Fruit fly (Drosophila melanogaster) whole organism, wandering third instar larva: ENCODE measurements around the gene Sgs3.

ENCODE experiments used
- Abd-B ChIP-seq: fragments of >200 bp; optimal IDR thresholded peaks from 2 replicates; lab custom pipeline; 2017; ENCODE audit warnings: missing biosample characterization, missing genetic modification characterization
- CG32264 ChIP-seq: fragments of 200-800 bp; sonication (Bioruptor generic); optimal IDR thresholded peaks from 2 replicates; lab custom pipeline; 2016; ENCODE audit warnings: missing biosample characterization, missing genetic modification characterization
- CrebA ChIP-seq: fragments of 200-800 bp; sonication (Bioruptor generic); optimal IDR thresholded peaks from 2 replicates; lab custom pipeline; 2016; ENCODE audit warnings: missing biosample characterization, mild to moderate bottlenecking, missing genetic modification characterization, borderline replicate concordance
- Dfd ChIP-seq: fragments of >200 bp; optimal IDR thresholded peaks from 2 replicates; lab custom pipeline; 2017; ENCODE audit warnings: missing biosample characterization, missing genetic modification characterization
- Dif ChIP-seq: fragments of 200-275, 200-300 bp; sonication (Bioruptor generic); optimal IDR thresholded peaks from 2 replicates; lab custom pipeline; 2018; ENCODE audit warnings: missing biosample characterization, missing genetic modification characterization; ENCODE audit not compliant: partially characterized antibody
- GATAd ChIP-seq: sonication (Bioruptor generic); optimal IDR thresholded peaks from 2 replicates; lab custom pipeline; 2016; ENCODE audit warnings: missing biosample characterization, missing genetic modification characterization
- HLH106 ChIP-seq: fragments of 200-800 bp; optimal IDR thresholded peaks from 3 replicates; lab custom pipeline; 2019; ENCODE audit warnings: missing biosample characterization, mild to moderate bottlenecking, missing genetic modification characterization, moderate library complexity
- Hnf4 ChIP-seq: fragments of 200-800 bp; sonication (Bioruptor generic); optimal IDR thresholded peaks from 2 replicates; lab custom pipeline; 2016; ENCODE audit warnings: missing biosample characterization, mild to moderate bottlenecking, missing genetic modification characterization
- Hr78 ChIP-seq: fragments of >200 bp; optimal IDR thresholded peaks from 2 replicates; lab custom pipeline; 2017; ENCODE audit warnings: missing biosample characterization, missing genetic modification characterization
- Hr83 ChIP-seq: fragments of 200-300 bp; sonication (Bioruptor generic); optimal IDR thresholded peaks from 2 replicates; lab custom pipeline; 2016; ENCODE audit warnings: missing biosample characterization, mild to moderate bottlenecking, missing genetic modification characterization, moderate library complexity; ENCODE audit not compliant: poor library complexity, severe bottlenecking
- Jra ChIP-seq: sonication (Bioruptor generic); optimal IDR thresholded peaks from 2 replicates; lab custom pipeline; 2016; ENCODE audit warnings: missing biosample characterization, missing genetic modification characterization
- Mio ChIP-seq: sonication (Bioruptor generic); optimal IDR thresholded peaks from 2 replicates; lab custom pipeline; 2016; ENCODE audit warnings: missing biosample characterization, missing genetic modification characterization
- Myc ChIP-seq: fragments of >200 bp; optimal IDR thresholded peaks from 2 replicates; lab custom pipeline; 2017
- N ChIP-seq: fragments of >200 bp; optimal IDR thresholded peaks from 2 replicates; lab custom pipeline; 2018; ENCODE audit warnings: missing biosample characterization, missing external identifiers, missing genetic modification characterization
- OdsH ChIP-seq: fragments of 200-800 bp; sonication (Bioruptor generic); optimal IDR thresholded peaks from 2 replicates; lab custom pipeline; 2016; ENCODE audit warnings: missing biosample characterization, mild to moderate bottlenecking, missing genetic modification characterization
- Rel ChIP-seq, 2 experiments: fragments of 200-800 bp; sonication (Bioruptor generic) in 1 of 2; optimal IDR thresholded peaks; 2 replicates in 1 of 2; 3 replicates in 1 of 2; lab custom pipeline; 2016 to 2019; ENCODE audit warnings: mild to moderate bottlenecking in 2 of 2, missing biosample characterization in 2 of 2, missing genetic modification characterization in 2 of 2, moderate library complexity in 1 of 2
- Vsx2 ChIP-seq: fragments of 200-300, 225-300 bp; sonication (Bioruptor generic); optimal IDR thresholded peaks from 2 replicates; lab custom pipeline; 2018; ENCODE audit warnings: missing biosample characterization, missing genetic modification characterization; ENCODE audit not compliant: partially characterized antibody
- br ChIP-seq: fragments of 200-800 bp; sonication (Bioruptor generic); optimal IDR thresholded peaks from 2 replicates; lab custom pipeline; 2016; ENCODE audit warnings: missing biosample characterization, missing genetic modification characterization
- brk ChIP-seq: fragments of 200-800 bp; sonication (Bioruptor generic); optimal IDR thresholded peaks from 2 replicates; lab custom pipeline; 2016; ENCODE audit warnings: missing biosample characterization, mild to moderate bottlenecking, missing genetic modification characterization
- dsf ChIP-seq: sonication (Bioruptor generic); optimal IDR thresholded peaks from 2 replicates; lab custom pipeline; 2016; ENCODE audit warnings: missing biosample characterization, missing genetic modification characterization, borderline replicate concordance
- ey ChIP-seq: fragments of 200-800 bp; sonication (Bioruptor generic); optimal IDR thresholded peaks from 2 replicates; lab custom pipeline; 2016; ENCODE audit warnings: missing biosample characterization, missing genetic modification characterization
- foxo ChIP-seq, 2 experiments: fragments of 200-800 bp; sonication (Bioruptor generic); optimal IDR thresholded peaks; 2 replicates in 1 of 2; 3 replicates in 1 of 2; lab custom pipeline; 2016 to 2017; ENCODE audit warnings: missing biosample characterization in 2 of 2, missing genetic modification characterization in 2 of 2
- fru ChIP-seq: fragments of 200-800 bp; sonication (Bioruptor generic); optimal IDR thresholded peaks from 3 replicates; lab custom pipeline; 2016; ENCODE audit warnings: missing biosample characterization, mild to moderate bottlenecking, missing genetic modification characterization
- h ChIP-seq: fragments of 200-800 bp; sonication (Bioruptor generic); optimal IDR thresholded peaks from 3 replicates; lab custom pipeline; 2016; ENCODE audit warnings: missing biosample characterization, mild to moderate bottlenecking, missing genetic modification characterization
- jim ChIP-seq: fragments of 175-275, 200-325 bp; sonication (Bioruptor generic); optimal IDR thresholded peaks from 2 replicates; lab custom pipeline; 2016; ENCODE audit warnings: missing biosample characterization, mild to moderate bottlenecking, missing genetic modification characterization
- pan ChIP-seq: fragments of >200 bp; optimal IDR thresholded peaks from 2 replicates; lab custom pipeline; 2017
- psq ChIP-seq: fragments of 200-800 bp; sonication (Bioruptor generic); optimal IDR thresholded peaks from 3 replicates; lab custom pipeline; 2017; ENCODE audit warnings: missing biosample characterization, mild to moderate bottlenecking, missing genetic modification characterization, moderate library complexity
- rgr ChIP-seq: fragments of 200-800 bp; sonication (Bioruptor generic); optimal IDR thresholded peaks from 3 replicates; lab custom pipeline; 2016; ENCODE audit warnings: missing biosample characterization, mild to moderate bottlenecking, missing genetic modification characterization
- sage ChIP-seq: fragments of 200-800 bp; sonication (Bioruptor generic); optimal IDR thresholded peaks from 2 replicates; lab custom pipeline; 2016; ENCODE audit warnings: missing biosample characterization, mild to moderate bottlenecking, missing genetic modification characterization
- sv ChIP-seq: fragments of 200-800 bp; sonication (Bioruptor generic); optimal IDR thresholded peaks from 3 replicates; lab custom pipeline; 2016; ENCODE audit warnings: missing biosample characterization, missing genetic modification characterization
- tai ChIP-seq: sonication (Bioruptor generic); optimal IDR thresholded peaks from 2 replicates; lab custom pipeline; 2016; ENCODE audit warnings: missing biosample characterization, missing genetic modification characterization
- usp ChIP-seq: fragments of >200 bp; optimal IDR thresholded peaks from 2 replicates; lab custom pipeline; 2017; ENCODE audit warnings: missing biosample characterization, missing genetic modification characterization
- woc ChIP-seq: sonication (Bioruptor generic); optimal IDR thresholded peaks from 2 replicates; lab custom pipeline; 2016; ENCODE audit warnings: missing biosample characterization, mild to moderate bottlenecking, missing genetic modification characterization

Sgs3 gene

dm6 chr3L:11528397-11528923 lies 16.4 kb downstream of the Sgs3 start:
- TF ChIP-seq Mio (GFP tag; lab: Kevin White, UChicago): no peak
- peak in 1 of 2 experiments; percentile 6 for TF ChIP-seq foxo (GFP tag; optimal IDR thresholded peaks at IDR 0.05; lab: Kevin White, UChicago)
- TF ChIP-seq br (GFP tag; lab: Kevin White, UChicago): peak; percentile 22
- no peak for TF ChIP-seq CrebA (GFP tag; lab: Kevin White, UChicago)
- peak; percentile 54 for TF ChIP-seq h (GFP tag; lab: Kevin White, UChicago)
- TF ChIP-seq ey: no peak
- TF ChIP-seq fru (GFP tag; lab: Kevin White, UChicago): peak; percentile 28
- TF ChIP-seq Hr83 (GFP tag; lab: Kevin White, UChicago): peak; percentile 40
- TF ChIP-seq Abd-B (GFP tag; lab: Kevin White, UChicago): no peak
- no peak for TF ChIP-seq sage (GFP tag; lab: Kevin White, UChicago)
- TF ChIP-seq rgr: peak; percentile 35
- TF ChIP-seq HLH106: no peak
- TF ChIP-seq N (GFP tag; lab: Kevin White, UChicago): no peak
- no peak for TF ChIP-seq Rel (GFP tag; optimal IDR thresholded peaks at IDR 0.05; lab: Kevin White, UChicago)
- TF ChIP-seq Rel (tag; optimal IDR thresholded peaks at IDR 0.05; lab: Kevin White, UChicago): peak; percentile 36
- TF ChIP-seq OdsH (GFP tag; lab: Kevin White, UChicago): peak; percentile 28

dm6 chr3L:11529707-11530106 lies 17.7 kb downstream of the Sgs3 start:
- TF ChIP-seq woc (GFP tag; lab: Kevin White, UChicago) (no peak), Mio (GFP tag; lab: Kevin White, UChicago) (no peak), br (GFP tag; lab: Kevin White, UChicago) (no peak), foxo (GFP tag; optimal IDR thresholded peaks at IDR 0.05; lab: Kevin White, UChicago) (no peak), Rel (GFP tag; optimal IDR thresholded peaks at IDR 0.05; lab: Kevin White, UChicago) (no peak), Rel (tag; optimal IDR thresholded peaks at IDR 0.05; lab: Kevin White, UChicago) (peak; percentile 92), CrebA (GFP tag; lab: Kevin White, UChicago) (no peak), fru (GFP tag; lab: Kevin White, UChicago) (no peak), pan (no peak), Myc (lab: Kevin White, UChicago) (no peak)

dm6 chr3L:11530370-11530769 lies 18.3 kb downstream of the Sgs3 start:
- TF ChIP-seq Rel (GFP tag; optimal IDR thresholded peaks at IDR 0.05; lab: Kevin White, UChicago) (no peak), Rel (tag; optimal IDR thresholded peaks at IDR 0.05; lab: Kevin White, UChicago) (peak; percentile 92), Abd-B (GFP tag; lab: Kevin White, UChicago) (no peak)

- TF ChIP-seq fru (GFP tag; lab: Kevin White, UChicago): peak; percentile 62
- no peak for TF ChIP-seq Rel (GFP tag; optimal IDR thresholded peaks at IDR 0.05; lab: Kevin White, UChicago)
- TF ChIP-seq Rel (tag; optimal IDR thresholded peaks at IDR 0.05; lab: Kevin White, UChicago): peak; percentile 65
- TF ChIP-seq h (GFP tag; lab: Kevin White, UChicago): peak; percentile 18
- no peak for TF ChIP-seq Hnf4 (GFP tag; lab: Kevin White, UChicago)
Observed at dm6 chr3L:11531300-11531699, 19.3 kb downstream of the Sgs3 start.

dm6 chr3L:11531994-11532732 lies 20.1 kb downstream of the Sgs3 start:
- TF ChIP-seq br (GFP tag; lab: Kevin White, UChicago): no peak
- no peak for TF ChIP-seq Jra (GFP tag; lab: Kevin White, UChicago)
- no peak for TF ChIP-seq HLH106

- no peak for TF ChIP-seq jim (GFP tag; lab: Kevin White, UChicago)
- no peak for TF ChIP-seq Rel (GFP tag; optimal IDR thresholded peaks at IDR 0.05; lab: Kevin White, UChicago)
- TF ChIP-seq Rel (tag; optimal IDR thresholded peaks at IDR 0.05; lab: Kevin White, UChicago): no peak
- TF ChIP-seq GATAd (GFP tag; lab: Kevin White, UChicago): no peak
- no peak for TF ChIP-seq N (GFP tag; lab: Kevin White, UChicago)
- peak; percentile 3 for TF ChIP-seq Hnf4 (GFP tag; lab: Kevin White, UChicago)
- TF ChIP-seq HLH106: peak; percentile 62
- no peak for TF ChIP-seq Vsx2 (GFP tag; lab: Kevin White, UChicago)
- peak; percentile 55 for TF ChIP-seq OdsH (GFP tag; lab: Kevin White, UChicago)
- TF ChIP-seq Hr78 (GFP tag; lab: Kevin White, UChicago): no peak
- peak; percentile 71 for TF ChIP-seq fru (GFP tag; lab: Kevin White, UChicago)
- peak; percentile 50 for TF ChIP-seq sv (GFP tag; lab: Kevin White, UChicago)
- no peak for TF ChIP-seq usp (GFP tag; lab: Kevin White, UChicago)
- no peak for TF ChIP-seq CG32264 (GFP tag; lab: Kevin White, UChicago)
- peak; percentile 49 for TF ChIP-seq ey
- TF ChIP-seq br (GFP tag; lab: Kevin White, UChicago): peak; percentile 55
- TF ChIP-seq pan: no peak
- no peak for TF ChIP-seq Myc (lab: Kevin White, UChicago)
- TF ChIP-seq brk (GFP tag; lab: Kevin White, UChicago): no peak
- TF ChIP-seq Mio (GFP tag; lab: Kevin White, UChicago): no peak
- no peak for TF ChIP-seq sage (GFP tag; lab: Kevin White, UChicago)
- no peak for TF ChIP-seq dsf (GFP tag; lab: Kevin White, UChicago)
- TF ChIP-seq Dfd (GFP tag; lab: Kevin White, UChicago): no peak
- no peak for TF ChIP-seq Dif
- TF ChIP-seq psq (GFP tag; lab: Kevin White, UChicago): peak; percentile 66
- peak; percentile 33 for TF ChIP-seq tai
- peak; percentile 19 for TF ChIP-seq rgr
Observed at dm6 chr3L:11533704-11534319, 21.8 kb downstream of the Sgs3 start.
